Worm (Caenorhabditis elegans) whole organism, midembryonic: ENCODE data around the gene asm-1.

Source experiments
- T22C8.4 ChIP-seq: fragments of 200-800 bp; sonication (Bioruptor generic); IDR thresholded peaks from 2 replicates; pipeline ENCODE4 v1.3.6; 2022; ENCODE audit warnings: missing genetic modification characterization, missing compliant biosample characterization
- cog-1 ChIP-seq: sonication (generic microtip); optimal IDR thresholded peaks from 2 replicates; lab custom pipeline; 2016; ENCODE audit warnings: missing genetic modification characterization, missing compliant biosample characterization
- flt-1 ChIP-seq: fragments of 200-800 bp; sonication (Bioruptor generic); IDR thresholded peaks from 2 replicates; pipeline ENCODE4 v1.3.6; 2022; ENCODE audit warnings: missing genetic modification characterization, missing compliant biosample characterization
- klf-2 ChIP-seq: fragments of 200-800 bp; sonication (Bioruptor generic); conservative IDR thresholded peaks from 2 replicates; pipeline ENCODE4 v1.3.6; 2022; ENCODE audit warnings: missing genetic modification reagents, missing genetic modification characterization, missing compliant biosample characterization
- ref-1 ChIP-seq: fragments of 200-800 bp; sonication (Bioruptor generic); conservative IDR thresholded peaks from 2 replicates; pipeline ENCODE4 v1.3.6; 2022; ENCODE audit warnings: missing genetic modification reagents, missing genetic modification characterization, missing compliant biosample characterization
- ztf-23 ChIP-seq: fragments of 200-800 bp; sonication (Bioruptor generic); IDR thresholded peaks from 2 replicates; pipeline ENCODE4 v1.3.6; 2022; ENCODE audit warnings: missing genetic modification reagents, missing genetic modification characterization, missing compliant biosample characterization
- ztf-29 ChIP-seq: fragments of 200-800 bp; sonication (Bioruptor generic); IDR thresholded peaks from 2 replicates; pipeline ENCODE4 v1.3.6; 2022; ENCODE audit warnings: missing genetic modification reagents, missing genetic modification characterization, missing compliant biosample characterization

DNA sequence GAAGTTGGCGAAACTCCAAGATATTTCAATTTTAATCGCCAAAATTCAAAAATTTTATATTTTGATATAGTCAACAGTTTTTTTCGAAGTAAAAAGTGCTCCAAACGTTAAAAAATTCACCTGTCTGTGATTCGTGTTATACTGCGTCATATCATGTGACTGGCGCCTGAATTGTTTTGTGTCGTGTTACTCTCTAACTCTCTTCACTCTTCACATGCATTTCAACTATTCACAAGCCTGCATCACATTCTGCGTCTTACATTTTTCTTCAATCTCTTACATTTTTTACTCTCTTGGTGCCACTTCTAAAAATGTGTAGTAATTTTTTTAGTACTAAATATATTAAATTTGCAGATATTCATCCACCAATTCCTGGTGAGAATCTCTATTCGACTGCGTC is 18.5 kb downstream of the asm-1 start, which contains the start of gene flcn-1:
- TF ChIP-seq ztf-23 (GFP tag; lab: Robert Waterston, UW) (no peak), klf-2 (GFP tag; lab: Robert Waterston, UW) (no peak), flt-1 (GFP tag; lab: Robert Waterston, UW) (no peak), T22C8.4 (GFP tag; lab: Robert Waterston, UW) (no peak), cog-1 (no peak), ztf-29 (GFP tag; lab: Robert Waterston, UW) (no peak), ref-1 (GFP tag; lab: Robert Waterston, UW) (no peak)
